Fruit fly (Drosophila melanogaster) S2 (cell line): Measurements from ENCODE around the gene CG1571.

ENCODE experiments used
- CG8478 ChIP-seq: fragments of >200 bp; optimal IDR thresholded peaks from 2 replicates; lab custom pipeline; 2018
- CTCF ChIP-seq, 2 experiments: fragments of >200 bp; optimal IDR thresholded peaks; 2 replicates each; lab custom pipeline; 2018

DNA sequence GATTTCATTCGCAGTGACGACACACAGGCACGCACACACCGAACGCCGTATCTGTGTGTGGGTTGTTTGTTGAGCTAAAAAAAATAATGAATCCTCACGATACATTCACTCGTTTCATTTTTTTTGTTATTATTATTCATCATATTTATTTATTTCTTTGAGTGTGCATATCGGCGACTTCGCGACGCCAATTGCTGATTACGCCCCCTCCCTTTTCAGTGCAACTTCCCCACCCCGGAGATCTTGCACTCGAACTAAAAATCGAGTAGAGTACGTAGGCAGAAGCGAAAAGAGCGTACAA, 13.5 kb upstream of the CG1571 start:
- TF ChIP-seq CTCF (optimal IDR thresholded peaks at IDR 0.05; lab: Kevin White, UChicago) (no peak), CG8478 (lab: Kevin White, UChicago) (no peak)
